Fruit fly (Drosophila melanogaster) whole organism, prepupa: Measurements from ENCODE around the gene Cypl.

Source experiments
- CG10631 ChIP-seq: fragments of 200-800 bp; sonication (Bioruptor generic); optimal IDR thresholded peaks from 2 replicates; lab custom pipeline; 2016; ENCODE audit warnings: missing biosample characterization, missing genetic modification characterization
- CG10669 ChIP-seq: fragments of 200-800 bp; sonication (Bioruptor generic); optimal IDR thresholded peaks from 3 replicates; lab custom pipeline; 2018; ENCODE audit warnings: missing biosample characterization, mild to moderate bottlenecking, missing genetic modification characterization, moderate library complexity
- CG11294 ChIP-seq: fragments of 200-800 bp; sonication (Bioruptor generic); IDR thresholded peaks from 2 replicates; pipeline ENCODE4 v1.3.6; 2022; ENCODE audit warnings: missing biosample characterization, missing genetic modification characterization
- CG11902 ChIP-seq: fragments of 200-800 bp; sonication (Bioruptor generic); optimal IDR thresholded peaks from 3 replicates; lab custom pipeline; 2016; ENCODE audit warnings: missing biosample characterization, missing genetic modification characterization
- CG15336 ChIP-seq: fragments of 200-800 bp; sonication (Bioruptor generic); IDR thresholded peaks from 2 replicates; pipeline ENCODE4 v1.3.6; 2022; ENCODE audit warnings: missing biosample characterization, missing genetic modification characterization
- CG16779 ChIP-seq: fragments of 200-800 bp; sonication (Bioruptor generic); optimal IDR thresholded peaks from 3 replicates; lab custom pipeline; 2017; ENCODE audit warnings: missing biosample characterization, mild to moderate bottlenecking, missing genetic modification characterization
- CG3032 ChIP-seq: fragments of 200-800 bp; optimal IDR thresholded peaks from 2 replicates; lab custom pipeline; 2019; ENCODE audit warnings: missing biosample characterization, mild to moderate bottlenecking, missing genetic modification characterization, moderate library complexity
- CG31627 ChIP-seq: fragments of 200-800 bp; sonication (Bioruptor generic); optimal IDR thresholded peaks from 3 replicates; lab custom pipeline; 2016; ENCODE audit warnings: missing biosample characterization, missing genetic modification characterization
- CG32006 ChIP-seq: fragments of 200-800 bp; sonication (Bioruptor generic); optimal IDR thresholded peaks from 3 replicates; lab custom pipeline; 2017; ENCODE audit warnings: missing biosample characterization, mild to moderate bottlenecking, missing genetic modification characterization
- CG34406 ChIP-seq: fragments of 200-800 bp; sonication (Bioruptor generic); optimal IDR thresholded peaks from 3 replicates; lab custom pipeline; 2016; ENCODE audit warnings: missing biosample characterization, missing genetic modification characterization
- CG3919 ChIP-seq: fragments of 200-800 bp; sonication (Bioruptor generic); optimal IDR thresholded peaks from 3 replicates; lab custom pipeline; 2016; ENCODE audit warnings: missing biosample characterization, missing genetic modification characterization
- CG6163 ChIP-seq: fragments of 200-800 bp; sonication (Bioruptor generic); IDR thresholded peaks from 3 replicates; pipeline ENCODE4 v1.3.6; 2022; ENCODE audit warnings: missing biosample characterization, missing genetic modification characterization
- CG6276 ChIP-seq: fragments of 200-800 bp; sonication (Bioruptor generic); optimal IDR thresholded peaks from 2 replicates; lab custom pipeline; 2017; ENCODE audit warnings: missing biosample characterization, mild to moderate bottlenecking, missing genetic modification characterization
- CG6792 ChIP-seq: fragments of 200-800 bp; sonication (Bioruptor generic); optimal IDR thresholded peaks from 3 replicates; lab custom pipeline; 2016; ENCODE audit warnings: missing biosample characterization, missing genetic modification characterization
- CG6854 ChIP-seq: fragments of 200-800 bp; sonication (Bioruptor generic); optimal IDR thresholded peaks from 2 replicates; lab custom pipeline; 2017; ENCODE audit warnings: missing biosample characterization, mild to moderate bottlenecking, missing genetic modification characterization
- CG7368 ChIP-seq: fragments of 200-800 bp; sonication (Bioruptor generic); optimal IDR thresholded peaks from 3 replicates; lab custom pipeline; 2016; ENCODE audit warnings: missing biosample characterization, missing genetic modification characterization
- CG8319 ChIP-seq: fragments of 200-800 bp; sonication (Bioruptor generic); optimal IDR thresholded peaks from 3 replicates; lab custom pipeline; 2016; ENCODE audit warnings: missing biosample characterization, missing genetic modification characterization
- CG8632 ChIP-seq: fragments of 200-800 bp; sonication (Bioruptor generic); optimal IDR thresholded peaks from 3 replicates; lab custom pipeline; 2016; ENCODE audit warnings: missing biosample characterization, missing genetic modification characterization
- CG9139 ChIP-seq: fragments of 200-800 bp; sonication (Bioruptor generic); optimal IDR thresholded peaks from 3 replicates; lab custom pipeline; 2017; ENCODE audit warnings: missing biosample characterization, mild to moderate bottlenecking, missing genetic modification characterization
- Eip75B ChIP-seq: fragments of 200-800 bp; sonication (Bioruptor generic); optimal IDR thresholded peaks from 3 replicates; lab custom pipeline; 2016; ENCODE audit warnings: missing biosample characterization, missing genetic modification characterization
- Eip78C ChIP-seq: fragments of 200-800 bp; sonication (Bioruptor generic); peaks from one replicate; lab custom pipeline; 2016; ENCODE audit warnings: missing biosample characterization, missing genetic modification characterization
- Eip93F ChIP-seq: fragments of 200-800 bp; sonication (Bioruptor generic); optimal IDR thresholded peaks from 2 replicates; lab custom pipeline; 2016; ENCODE audit warnings: missing biosample characterization, mild to moderate bottlenecking, missing genetic modification characterization
- Ets21C ChIP-seq: fragments of 200-800 bp; sonication (Bioruptor generic); optimal IDR thresholded peaks from 3 replicates; lab custom pipeline; 2016; ENCODE audit warnings: missing biosample characterization, missing genetic modification characterization
- Ets96B ChIP-seq: fragments of 200-800 bp; optimal IDR thresholded peaks from 2 replicates; lab custom pipeline; 2019; ENCODE audit warnings: missing biosample characterization, mild to moderate bottlenecking, missing genetic modification characterization, moderate library complexity
- Gug ChIP-seq: fragments of 200-800 bp; sonication (Bioruptor generic); IDR thresholded peaks from 2 replicates; pipeline ENCODE4 v1.3.6; 2022; ENCODE audit warnings: missing biosample characterization, missing genetic modification characterization
- Hr4 ChIP-seq: fragments of 200-800 bp; sonication (Bioruptor generic); optimal IDR thresholded peaks from 3 replicates; lab custom pipeline; 2016; ENCODE audit warnings: missing biosample characterization, missing genetic modification characterization
- Lpt ChIP-seq: fragments of 200-800 bp; sonication (Bioruptor generic); optimal IDR thresholded peaks from 3 replicates; lab custom pipeline; 2016; ENCODE audit warnings: missing biosample characterization, missing genetic modification characterization
- Met ChIP-seq: fragments of 200-800 bp; sonication (Bioruptor generic); optimal IDR thresholded peaks from 3 replicates; lab custom pipeline; 2016; ENCODE audit warnings: missing biosample characterization, missing genetic modification characterization
- Smox ChIP-seq: fragments of 200-800 bp; sonication (Bioruptor generic); optimal IDR thresholded peaks from 3 replicates; lab custom pipeline; 2016; ENCODE audit warnings: missing biosample characterization, missing genetic modification characterization
- Sox14 ChIP-seq: fragments of 200-800 bp; sonication (Bioruptor generic); optimal IDR thresholded peaks from 3 replicates; lab custom pipeline; 2016; ENCODE audit warnings: missing biosample characterization, missing genetic modification characterization
- Sox15 ChIP-seq: fragments of 200-800 bp; sonication (Bioruptor generic); optimal IDR thresholded peaks from 3 replicates; lab custom pipeline; 2016; ENCODE audit warnings: missing biosample characterization, missing genetic modification characterization
- achi ChIP-seq: fragments of 200-800 bp; sonication (Bioruptor generic); optimal IDR thresholded peaks from 3 replicates; lab custom pipeline; 2016; ENCODE audit warnings: missing biosample characterization, missing genetic modification characterization
- acj6 ChIP-seq: fragments of 200-800 bp; sonication (Bioruptor generic); optimal IDR thresholded peaks from 3 replicates; lab custom pipeline; 2016; ENCODE audit warnings: missing biosample characterization, missing genetic modification characterization
- cyc ChIP-seq: fragments of 200-800 bp; sonication (Bioruptor generic); optimal IDR thresholded peaks from 3 replicates; lab custom pipeline; 2016; ENCODE audit warnings: missing biosample characterization, missing genetic modification characterization
- dac ChIP-seq: fragments of 200-800 bp; sonication (Bioruptor generic); optimal IDR thresholded peaks from 2 replicates; lab custom pipeline; 2017; ENCODE audit warnings: missing biosample characterization, mild to moderate bottlenecking, missing genetic modification characterization
- dsx ChIP-seq: fragments of 200-800 bp; optimal IDR thresholded peaks from 3 replicates; lab custom pipeline; 2019; ENCODE audit warnings: missing biosample characterization, mild to moderate bottlenecking, missing genetic modification characterization, moderate library complexity; ENCODE audit not compliant: poor library complexity, severe bottlenecking
- fd59A ChIP-seq: fragments of 200-800 bp; sonication (Bioruptor generic); optimal IDR thresholded peaks from 2 replicates; lab custom pipeline; 2017; ENCODE audit warnings: missing biosample characterization, mild to moderate bottlenecking, missing genetic modification characterization, missing genetic modification reagents
- fd85E ChIP-seq: fragments of 200-800 bp; sonication (Bioruptor generic); optimal IDR thresholded peaks from 3 replicates; lab custom pipeline; 2016; ENCODE audit warnings: missing biosample characterization, missing genetic modification characterization
- fkh ChIP-seq: fragments of 200-800 bp; sonication (Bioruptor generic); optimal IDR thresholded peaks from 3 replicates; lab custom pipeline; 2017; ENCODE audit warnings: missing biosample characterization, mild to moderate bottlenecking, missing genetic modification characterization, moderate library complexity
- lz ChIP-seq: fragments of 200-800 bp; sonication (Bioruptor generic); optimal IDR thresholded peaks from 3 replicates; lab custom pipeline; 2016; ENCODE audit warnings: missing biosample characterization, missing genetic modification characterization
- net ChIP-seq: fragments of 200-800 bp; sonication (Bioruptor generic); optimal IDR thresholded peaks from 3 replicates; lab custom pipeline; 2016; ENCODE audit warnings: missing biosample characterization, missing genetic modification characterization
- salr ChIP-seq, 2 experiments: fragments of 200-800 bp; sonication (Bioruptor generic); optimal IDR thresholded peaks; 3 replicates each; lab custom pipeline; 2016 to 2018; ENCODE audit warnings: missing biosample characterization in 2 of 2, missing genetic modification characterization in 2 of 2, mild to moderate bottlenecking in 1 of 2
- spab ChIP-seq: fragments of 200-800 bp; sonication (Bioruptor generic); optimal IDR thresholded peaks from 2 replicates; lab custom pipeline; 2017; ENCODE audit warnings: missing biosample characterization, mild to moderate bottlenecking, missing genetic modification characterization, missing genetic modification reagents
- ss ChIP-seq, 2 experiments: fragments of 200-800 bp; sonication (Bioruptor generic); optimal IDR thresholded peaks; 2 replicates in 1 of 2; 3 replicates in 1 of 2; lab custom pipeline; 2017 to 2018; ENCODE audit warnings: mild to moderate bottlenecking in 2 of 2, missing biosample characterization in 2 of 2, missing genetic modification characterization in 2 of 2, moderate library complexity in 1 of 2
- svp ChIP-seq: fragments of 200-800 bp; sonication (Bioruptor generic); peaks from one replicate; lab custom pipeline; 2016; ENCODE audit warnings: missing biosample characterization, missing genetic modification characterization
- topi ChIP-seq: fragments of 200-800 bp; sonication (Bioruptor generic); optimal IDR thresholded peaks from 3 replicates; lab custom pipeline; 2016; ENCODE audit warnings: missing biosample characterization, missing genetic modification characterization

Gene Cypl

DNA sequence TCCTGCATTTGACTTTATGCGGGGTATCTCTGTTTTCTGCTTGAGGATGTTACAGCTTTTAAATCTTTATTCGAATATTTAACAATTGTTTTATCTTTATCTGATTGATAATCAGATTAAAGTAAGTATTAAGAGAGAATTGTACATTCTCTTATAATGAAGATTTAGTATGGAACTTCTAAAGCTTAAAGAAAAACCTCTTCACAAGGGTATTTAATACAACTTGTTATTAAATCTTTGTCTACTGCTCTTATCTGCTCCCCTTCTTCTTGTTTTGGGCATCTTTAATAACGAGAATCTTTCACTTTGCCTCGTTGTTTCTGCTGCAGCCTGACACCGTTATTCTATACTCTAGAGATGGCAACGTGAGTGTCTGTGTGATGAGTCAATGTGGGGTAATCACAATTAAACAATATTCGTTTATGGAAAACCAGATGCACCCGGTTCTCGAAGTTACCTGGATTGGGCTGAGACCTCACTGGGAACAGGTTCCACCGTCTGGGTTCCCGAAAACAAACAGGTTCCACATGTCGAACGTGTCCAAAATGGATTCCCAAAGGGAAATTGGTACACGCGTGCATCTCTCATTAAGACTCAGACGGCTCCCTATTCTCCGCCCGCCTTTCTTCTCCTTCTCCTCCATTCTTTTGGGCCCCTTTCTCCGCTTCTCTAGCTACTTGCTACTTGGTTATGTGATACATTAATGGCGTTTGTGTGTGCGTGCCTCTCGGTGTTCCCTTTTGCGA, 7.5 kb upstream of the Cypl start (continued):
- TF ChIP-seq CG8319 (peak; percentile 50), CG32006 (peak; percentile 76), fd59A (GFP tag; lab: Kevin White, UChicago) (peak; percentile 50), CG10669 (GFP tag; lab: Kevin White, UChicago) (peak; percentile 58), CG10631 (GFP tag; lab: Kevin White, UChicago) (peak; percentile 74), Sox14 (GFP tag; lab: Kevin White, UChicago) (peak; percentile 61), CG6792 (GFP tag; lab: Kevin White, UChicago) (peak; percentile 60), salr (GFP tag; optimal IDR thresholded peaks at IDR 0.05; lab: Kevin White, UChicago) (peak in 1 of 2 experiments; percentile 59), spab (peak; percentile 60), Lpt (peak; percentile 40), fd85E (GFP tag; lab: Kevin White, UChicago) (no peak), Eip78C (peak; percentile 91), Eip75B (GFP tag; lab: Kevin White, UChicago) (peak; percentile 70)

DNA sequence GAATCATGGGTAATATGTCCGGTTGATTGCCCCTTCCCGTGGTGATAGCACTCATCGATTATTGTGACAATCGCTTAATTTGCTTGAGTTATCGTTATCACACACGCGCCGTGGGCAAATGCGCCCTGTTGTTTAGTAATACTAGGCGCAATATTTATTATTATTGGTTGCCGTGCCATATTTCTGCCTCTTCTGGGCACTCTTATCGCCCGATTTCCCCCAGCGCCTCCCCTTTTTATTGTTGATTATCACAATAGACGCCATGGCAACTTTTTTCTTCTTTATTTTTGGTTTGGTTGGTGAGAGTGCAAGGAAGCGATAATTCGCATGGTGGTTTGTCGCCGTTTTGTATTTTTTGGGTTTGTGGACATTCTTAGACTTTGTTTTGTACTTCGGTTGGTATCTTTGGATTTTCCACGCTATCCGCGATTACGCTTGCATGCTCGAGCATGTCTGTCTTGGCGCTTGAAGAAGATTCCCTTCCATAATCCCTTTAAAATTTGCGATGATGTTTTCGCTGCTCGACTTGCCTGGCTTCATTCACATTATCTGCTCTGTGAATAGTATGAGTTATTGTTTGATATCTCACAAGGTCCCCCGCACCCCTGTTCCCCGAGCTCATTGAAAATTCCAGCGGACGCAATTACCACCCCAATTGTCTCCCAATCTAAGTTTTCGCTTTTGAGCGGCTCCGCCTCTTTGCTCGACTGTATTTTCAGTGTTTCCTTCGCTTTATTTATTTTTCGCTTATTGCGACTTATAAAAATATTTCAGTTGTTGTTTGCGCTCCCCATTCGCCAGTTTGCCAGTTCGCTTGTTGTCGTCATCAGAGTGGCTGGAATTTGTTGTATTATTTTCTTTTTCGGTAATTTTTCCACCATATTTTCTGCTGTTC, 5.8 kb upstream of the Cypl start:
- TF ChIP-seq fkh (GFP tag; lab: Kevin White, UChicago) (peak; percentile 93), CG11902 (GFP tag; lab: Kevin White, UChicago) (no peak), Sox15 (GFP tag; lab: Kevin White, UChicago) (no peak), cyc (GFP tag; lab: Kevin White, UChicago) (no peak), Ets96B (no peak), CG16779 (tag; lab: Kevin White, UChicago) (peak; percentile 7), CG8632 (GFP tag; lab: Kevin White, UChicago) (no peak), Gug (GFP tag; lab: Robert Waterston, UW) (no peak), CG10631 (GFP tag; lab: Kevin White, UChicago) (no peak), CG31627 (GFP tag; lab: Kevin White, UChicago) (no peak), CG3032 (tag; lab: Kevin White, UChicago) (no peak), CG6276 (GFP tag; lab: Kevin White, UChicago) (no peak), Eip93F (peak; percentile 40), net (GFP tag; lab: Kevin White, UChicago) (no peak), spab (no peak), CG8319 (no peak), CG3919 (GFP tag; lab: Kevin White, UChicago) (no peak), Met (GFP tag; lab: Kevin White, UChicago) (peak; percentile 4), dac (GFP tag; lab: Kevin White, UChicago) (no peak), topi (GFP tag; lab: Kevin White, UChicago) (no peak), lz (GFP tag; lab: Kevin White, UChicago) (no peak), fd85E (GFP tag; lab: Kevin White, UChicago) (no peak), CG9139 (GFP tag; lab: Kevin White, UChicago) (no peak), CG6854 (GFP tag; lab: Kevin White, UChicago) (no peak), Sox14 (GFP tag; lab: Kevin White, UChicago) (peak; percentile 37), achi (no peak), ss (GFP tag; optimal IDR thresholded peaks at IDR 0.05; lab: Kevin White, UChicago) (no peak), Eip75B (GFP tag; lab: Kevin White, UChicago) (no peak), fd59A (GFP tag; lab: Kevin White, UChicago) (no peak), Hr4 (no peak), CG7368 (no peak), CG11294 (GFP tag; lab: Robert Waterston, UW) (no peak), dsx (GFP tag; lab: Kevin White, UChicago) (no peak), CG6163 (GFP tag; lab: Robert Waterston, UW) (no peak), CG34406 (no peak), Smox (peak; percentile 9), Ets21C (no peak), acj6 (GFP tag; lab: Kevin White, UChicago) (no peak), CG15336 (no peak), Eip78C (peak; percentile 72), svp (peak; percentile 64)
